Fruit fly (Drosophila melanogaster) whole organism, embryonic: ENCODE results near the gene mts.

Experiments used
- Aef1 ChIP-seq: fragments of 200-800 bp; sonication (Bioruptor generic); IDR thresholded peaks from 3 replicates; pipeline ENCODE4 v1.3.6; 2022; ENCODE audit warnings: missing biosample characterization, missing genetic modification characterization
- C15 ChIP-seq: fragments of 200-800 bp; sonication (Bioruptor generic); IDR thresholded peaks from 3 replicates; pipeline ENCODE4 v1.3.6; 2022; ENCODE audit warnings: missing biosample characterization, missing genetic modification characterization
- CG10366 ChIP-seq: fragments of 200-800 bp; sonication (Bioruptor generic); IDR thresholded peaks from 2 replicates; pipeline ENCODE4 v1.3.6; 2022; ENCODE audit warnings: missing biosample characterization, missing genetic modification characterization
- CG10462 ChIP-seq: fragments of 200-800 bp; sonication (Bioruptor generic); optimal IDR thresholded peaks from 2 replicates; lab custom pipeline; 2016; ENCODE audit warnings: missing biosample characterization, missing genetic modification characterization
- CG11093 ChIP-seq: fragments of 200-800 bp; sonication (Bioruptor generic); IDR thresholded peaks from 3 replicates; pipeline ENCODE4 v1.3.6; 2022; ENCODE audit warnings: missing biosample characterization, missing genetic modification characterization
- CG13624 ChIP-seq: fragments of 200-800 bp; sonication (Bioruptor generic); optimal IDR thresholded peaks from 2 replicates; lab custom pipeline; 2016; ENCODE audit warnings: missing biosample characterization, missing genetic modification characterization
- CG16863 ChIP-seq: fragments of 200-800 bp; sonication (Bioruptor generic); optimal IDR thresholded peaks from 3 replicates; lab custom pipeline; 2016; ENCODE audit warnings: missing biosample characterization, missing genetic modification characterization
- CG43689 ChIP-seq: fragments of 200-800 bp; sonication (Bioruptor generic); IDR thresholded peaks from 2 replicates; pipeline ENCODE4 v1.3.6; 2022; ENCODE audit warnings: missing biosample characterization, missing genetic modification characterization
- CG4424 ChIP-seq: fragments of 200-800 bp; sonication (Bioruptor generic); optimal IDR thresholded peaks from 3 replicates; lab custom pipeline; 2016; ENCODE audit warnings: missing biosample characterization, missing genetic modification characterization
- CG6683 ChIP-seq: fragments of 200-800 bp; sonication (Bioruptor generic); optimal IDR thresholded peaks from 2 replicates; lab custom pipeline; 2017; ENCODE audit warnings: missing biosample characterization, mild to moderate bottlenecking, missing genetic modification characterization, missing genetic modification reagents
- CG7271 ChIP-seq: fragments of 200-800 bp; sonication (Bioruptor generic); optimal IDR thresholded peaks from 2 replicates; lab custom pipeline; 2018; ENCODE audit warnings: missing biosample characterization, mild to moderate bottlenecking, missing genetic modification characterization, moderate library complexity
- CG7963 ChIP-seq: fragments of 200-800 bp; sonication (Bioruptor generic); IDR thresholded peaks from 3 replicates; pipeline ENCODE4 v1.3.6; 2022; ENCODE audit warnings: missing biosample characterization, missing genetic modification characterization; ENCODE audit not compliant: partially characterized antibody
- CG8290 ChIP-seq, 3 experiments: fragments of 200-800 bp; sonication (Bioruptor generic); optimal IDR thresholded peaks; 2 replicates each; lab custom pipeline; 2016 to 2019; ENCODE audit warnings: missing biosample characterization in 3 of 3, missing genetic modification characterization in 3 of 3, mild to moderate bottlenecking in 2 of 3, moderate library complexity in 1 of 3
- CG8478 ChIP-seq: fragments of >200 bp; optimal IDR thresholded peaks from 2 replicates; lab custom pipeline; 2018
- CG9817 ChIP-seq: fragments of 200-800 bp; sonication (Bioruptor generic); optimal IDR thresholded peaks from 2 replicates; lab custom pipeline; 2018; ENCODE audit warnings: missing biosample characterization, mild to moderate bottlenecking, missing genetic modification characterization, moderate library complexity
- Chrac-16 ChIP-seq: fragments of 200-800 bp; sonication (Bioruptor generic); optimal IDR thresholded peaks from 3 replicates; lab custom pipeline; 2016; ENCODE audit warnings: missing biosample characterization, missing genetic modification characterization
- CrebB ChIP-seq: fragments of 200-800 bp; sonication (Bioruptor generic); optimal IDR thresholded peaks from 3 replicates; lab custom pipeline; 2018; ENCODE audit warnings: missing biosample characterization, mild to moderate bottlenecking, missing genetic modification characterization
- D ChIP-seq, 2 experiments: fragments of 200-800 bp in 1 of 2; fragments of >200 bp in 1 of 2; sonication (Bioruptor generic) in 1 of 2; optimal IDR thresholded peaks; 2 replicates in 1 of 2; 3 replicates in 1 of 2; lab custom pipeline; 2017; ENCODE audit warnings: mild to moderate bottlenecking in 1 of 2, missing biosample characterization in 1 of 2, missing genetic modification characterization in 1 of 2, missing genetic modification reagents in 1 of 2
- Dek ChIP-seq: fragments of 200-800 bp; sonication (Bioruptor generic); optimal IDR thresholded peaks from 3 replicates; lab custom pipeline; 2019; ENCODE audit warnings: missing biosample characterization, mild to moderate bottlenecking, missing genetic modification characterization, moderate library complexity
- Drgx ChIP-seq: fragments of 200-800 bp; sonication (Bioruptor generic); IDR thresholded peaks from 2 replicates; pipeline ENCODE4 v1.3.6; 2022; ENCODE audit warnings: missing biosample characterization, missing genetic modification characterization
- Fer1 ChIP-seq: fragments of 200-800 bp; sonication (Bioruptor generic); optimal IDR thresholded peaks from 2 replicates; lab custom pipeline; 2017; ENCODE audit warnings: missing biosample characterization, mild to moderate bottlenecking, missing genetic modification characterization
- HLH54F ChIP-seq: fragments of 200-800 bp; sonication (Bioruptor generic); optimal IDR thresholded peaks from 3 replicates; lab custom pipeline; 2016; ENCODE audit warnings: missing biosample characterization, missing genetic modification characterization
- Hand ChIP-seq: fragments of 200-800 bp; sonication (Bioruptor generic); optimal IDR thresholded peaks from 2 replicates; lab custom pipeline; 2017; ENCODE audit warnings: mild to moderate bottlenecking, missing biosample characterization, missing genetic modification reagents, missing genetic modification characterization
- Kr ChIP-seq: fragments of 200-800 bp; sonication (Bioruptor generic); optimal IDR thresholded peaks from 2 replicates; lab custom pipeline; 2017; ENCODE audit warnings: missing biosample characterization, mild to moderate bottlenecking, missing genetic modification characterization
- Ptx1 ChIP-seq: fragments of 200-800 bp; sonication (Bioruptor generic); IDR thresholded peaks from 2 replicates; pipeline ENCODE4 v1.3.6; 2022; ENCODE audit warnings: missing biosample characterization, missing genetic modification characterization
- Ssrp ChIP-seq: fragments of 200-800 bp; sonication (Bioruptor generic); optimal IDR thresholded peaks from 2 replicates; lab custom pipeline; 2018; ENCODE audit warnings: missing biosample characterization, mild to moderate bottlenecking, missing genetic modification characterization, moderate library complexity
- amos ChIP-seq: fragments of 200-800 bp; sonication (Bioruptor generic); IDR thresholded peaks from 2 replicates; pipeline ENCODE4 v1.3.6; 2022; ENCODE audit warnings: missing biosample characterization, missing genetic modification characterization; ENCODE audit not compliant: partially characterized antibody
- bbx ChIP-seq: fragments of 200-800 bp; sonication (Bioruptor generic); IDR thresholded peaks from 2 replicates; pipeline ENCODE4 v1.3.6; 2022; ENCODE audit warnings: missing biosample characterization, missing genetic modification characterization; ENCODE audit not compliant: partially characterized antibody
- caup ChIP-seq: fragments of 200-800 bp; sonication (Bioruptor generic); optimal IDR thresholded peaks from 3 replicates; lab custom pipeline; 2017; ENCODE audit warnings: missing biosample characterization, mild to moderate bottlenecking, missing genetic modification characterization, moderate library complexity; ENCODE audit not compliant: severe bottlenecking
- chn ChIP-seq: fragments of 200-800 bp; sonication (Bioruptor generic); optimal IDR thresholded peaks from 2 replicates; lab custom pipeline; 2016; ENCODE audit warnings: missing biosample characterization, missing genetic modification characterization
- dan ChIP-seq: fragments of 200-800 bp; sonication (Bioruptor generic); IDR thresholded peaks from 2 replicates; pipeline ENCODE4 v1.3.6; 2022; ENCODE audit warnings: missing biosample characterization, missing genetic modification characterization
- dysf ChIP-seq: fragments of 200-800 bp; sonication (Bioruptor generic); IDR thresholded peaks from 3 replicates; pipeline ENCODE4 v1.3.6; 2022; ENCODE audit warnings: missing biosample characterization, missing genetic modification characterization
- en ChIP-seq: fragments of 200-800 bp; sonication (Bioruptor generic); optimal IDR thresholded peaks from 2 replicates; lab custom pipeline; 2016; ENCODE audit warnings: missing biosample characterization, missing genetic modification characterization
- eve ChIP-seq, 2 experiments: fragments of >200 bp; optimal IDR thresholded peaks; 2 replicates each; lab custom pipeline; 2017; ENCODE audit warnings: missing biosample characterization in 2 of 2, missing genetic modification characterization in 2 of 2
- fd96Cb ChIP-seq: fragments of 200-800 bp; sonication (Bioruptor generic); optimal IDR thresholded peaks from 2 replicates; lab custom pipeline; 2018; ENCODE audit warnings: missing biosample characterization, mild to moderate bottlenecking, missing genetic modification characterization, moderate library complexity
- gcm2 ChIP-seq: fragments of 200-800 bp; sonication (Bioruptor generic); optimal IDR thresholded peaks from 2 replicates; lab custom pipeline; 2016; ENCODE audit warnings: missing biosample characterization, missing genetic modification characterization
- h ChIP-seq: fragments of >200 bp; optimal IDR thresholded peaks from 2 replicates; lab custom pipeline; 2017
- kay ChIP-seq: fragments of 200-800 bp; sonication (Bioruptor generic); optimal IDR thresholded peaks from 2 replicates; lab custom pipeline; 2016; ENCODE audit warnings: missing biosample characterization, missing genetic modification characterization
- knrl ChIP-seq: fragments of 200-800 bp; sonication (Bioruptor generic); IDR thresholded peaks from 3 replicates; pipeline ENCODE4 v1.3.6; 2022; ENCODE audit warnings: missing biosample characterization, missing genetic modification characterization; ENCODE audit not compliant: partially characterized antibody
- nerfin-2 ChIP-seq: fragments of 200-800 bp; sonication (Bioruptor generic); IDR thresholded peaks from 2 replicates; pipeline ENCODE4 v1.3.6; 2022; ENCODE audit warnings: missing biosample characterization, missing genetic modification characterization; ENCODE audit not compliant: partially characterized antibody
- pb ChIP-seq: fragments of 200-800 bp; sonication (Bioruptor generic); optimal IDR thresholded peaks from 3 replicates; lab custom pipeline; 2016; ENCODE audit warnings: missing biosample characterization, missing genetic modification characterization
- pfk ChIP-seq: fragments of 200-800 bp; sonication (Bioruptor generic); optimal IDR thresholded peaks from 2 replicates; lab custom pipeline; 2018; ENCODE audit warnings: missing biosample characterization, mild to moderate bottlenecking, missing genetic modification characterization, moderate library complexity
- prd ChIP-seq, 3 experiments: fragments of >200 bp in 2 of 3; fragments of 200-800 bp in 1 of 3; sonication (Bioruptor generic) in 1 of 3; optimal IDR thresholded peaks in 2 of 3; IDR thresholded peaks in 1 of 3; 2 replicates in 2 of 3; 3 replicates in 1 of 3; pipeline versions ENCODE4 v1.3.6 to Lab custom; 2017 to 2022; ENCODE audit warnings: missing biosample characterization in 1 of 3, missing genetic modification characterization in 1 of 3
- ranshi ChIP-seq: fragments of 200-800 bp; sonication (Bioruptor generic); IDR thresholded peaks from 2 replicates; pipeline ENCODE4 v1.3.6; 2022; ENCODE audit warnings: missing biosample characterization, missing genetic modification characterization
- ro ChIP-seq: fragments of 200-800 bp; sonication (Bioruptor generic); IDR thresholded peaks from 2 replicates; pipeline ENCODE4 v1.3.6; 2022; ENCODE audit warnings: missing biosample characterization, missing genetic modification characterization
- sob ChIP-seq: fragments of 200-800 bp; sonication (Bioruptor generic); IDR thresholded peaks from 2 replicates; pipeline ENCODE4 v1.3.6; 2022; ENCODE audit warnings: missing biosample characterization, missing genetic modification characterization
- stc ChIP-seq: fragments of 200-800 bp; sonication (Bioruptor generic); IDR thresholded peaks from 2 replicates; pipeline ENCODE4 v1.3.6; 2022; ENCODE audit warnings: missing biosample characterization, missing genetic modification characterization
- trh ChIP-seq: fragments of 200-800 bp; sonication (Bioruptor generic); optimal IDR thresholded peaks from 2 replicates; lab custom pipeline; 2016; ENCODE audit warnings: missing biosample characterization, missing genetic modification characterization

The mts gene

DNA sequence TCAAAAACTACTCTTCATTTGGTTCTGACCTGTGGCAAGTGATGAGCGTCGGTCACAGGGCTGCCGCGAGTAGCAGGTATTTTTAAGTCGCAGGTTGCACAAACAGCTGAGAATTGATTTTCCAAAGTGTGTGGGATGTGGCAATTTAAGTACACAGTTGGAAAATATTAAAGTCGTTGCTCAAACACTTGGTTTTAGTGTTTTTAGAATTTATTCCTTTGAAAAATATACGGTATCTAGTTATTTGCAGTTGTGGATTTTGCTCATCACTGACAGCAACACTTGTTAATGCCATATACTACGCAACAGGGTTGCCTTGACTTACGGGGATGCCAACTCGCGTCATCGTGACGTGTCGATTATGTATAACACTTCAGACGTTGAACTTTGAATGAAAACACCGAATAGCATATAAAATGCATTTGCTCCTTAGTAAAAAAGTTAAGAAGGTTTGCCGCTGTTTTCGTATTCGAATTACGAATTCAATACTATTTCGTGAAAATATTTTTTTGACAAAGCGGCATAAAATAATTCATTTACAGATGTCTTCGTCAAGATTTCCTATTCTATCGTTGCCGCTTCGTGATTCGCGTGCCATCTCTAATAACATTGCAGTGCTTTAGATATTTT, 27.5 kb upstream of the mts start, which contains the start of the genes Herp and r2d2 (continued):
- TF ChIP-seq CG43689 (peak; percentile 41; the same call in 1 of the 2 replicates), Drgx (GFP tag; lab: Robert Waterston, UW) (peak; percentile 84), amos (GFP tag; lab: Robert Waterston, UW) (peak; percentile 70; the same call in 1 of the 2 replicates), Chrac-16 (GFP tag; lab: Kevin White, UChicago) (peak; percentile 90), pb (GFP tag; lab: Kevin White, UChicago) (peak; percentile 93), Dek (peak; percentile 89), prd (optimal IDR thresholded peaks at IDR 0.05; lab: Kevin White, UChicago) (no peak), prd (GFP tag; IDR thresholded peaks at IDR 0.05; lab: Robert Waterston, UW) (peak; percentile 92), dan (GFP tag; lab: Robert Waterston, UW) (peak; percentile 55; the same call in 1 of the 2 replicates), Kr (GFP tag; lab: Kevin White, UChicago) (no peak), Hand (GFP tag; lab: Kevin White, UChicago) (peak; percentile 75), CG4424 (GFP tag; lab: Kevin White, UChicago) (peak; percentile 93), trh (GFP tag; lab: Kevin White, UChicago) (peak; percentile 84), HLH54F (GFP tag; lab: Kevin White, UChicago) (peak; percentile 95), D (optimal IDR thresholded peaks at IDR 0.05; lab: Kevin White, UChicago) (no peak), D (GFP tag; optimal IDR thresholded peaks at IDR 0.05; lab: Kevin White, UChicago) (peak; percentile 82), caup (GFP tag; lab: Kevin White, UChicago) (peak; percentile 90), C15 (GFP tag; lab: Robert Waterston, UW) (peak; percentile 83; the same call in 2 of the 3 replicates), bbx (GFP tag; lab: Robert Waterston, UW) (peak; percentile 63), CG10366 (GFP tag; lab: Robert Waterston, UW) (peak; percentile 74), chn (GFP tag; lab: Kevin White, UChicago) (peak; percentile 91), sob (GFP tag; lab: Robert Waterston, UW) (peak; percentile 94), ro (GFP tag; lab: Robert Waterston, UW) (peak; percentile 67), CG11093 (peak; percentile 85; the same call in 2 of the 3 replicates), CG7271 (tag; lab: Kevin White, UChicago) (peak; percentile 62), en (GFP tag; lab: Kevin White, UChicago) (peak; percentile 87), nerfin-2 (GFP tag; lab: Robert Waterston, UW) (no peak), kay (GFP tag; lab: Kevin White, UChicago) (peak; percentile 86), CG7963 (GFP tag; lab: Robert Waterston, UW) (no peak), eve (GFP tag; optimal IDR thresholded peaks at IDR 0.05; lab: Kevin White, UChicago) (peak in 1 of 2 experiments; percentile 88), Fer1 (GFP tag; lab: Kevin White, UChicago) (peak; percentile 91), CG6683 (peak; percentile 62), stc (peak; percentile 72; the same call in 1 of the 2 replicates), pfk (GFP tag; lab: Kevin White, UChicago) (peak; percentile 40), fd96Cb (peak; percentile 81), CG8290 (GFP tag; optimal IDR thresholded peaks at IDR 0.05; lab: Kevin White, UChicago) (peak; percentile 82), CG8290 (tag; optimal IDR thresholded peaks at IDR 0.05; lab: Kevin White, UChicago) (peak; percentile 45 to 90), knrl (peak; percentile 82), CG10462 (peak; percentile 60), h (lab: Kevin White, UChicago) (no peak), dysf (GFP tag; lab: Robert Waterston, UW) (peak; percentile 94), CG16863 (GFP tag; lab: Kevin White, UChicago) (peak; percentile 85), CG13624 (GFP tag; lab: Kevin White, UChicago) (peak; percentile 97), gcm2 (peak; percentile 75), Aef1 (GFP tag; lab: Robert Waterston, UW) (peak; percentile 91), ranshi (GFP tag; lab: Robert Waterston, UW) (peak; percentile 83; the same call in 1 of the 2 replicates), CG8478 (lab: Kevin White, UChicago) (no peak), CrebB (tag; lab: Kevin White, UChicago) (peak; percentile 81), Ssrp (peak; percentile 83), Ptx1 (GFP tag; lab: Robert Waterston, UW) (peak; percentile 91), CG9817 (tag; lab: Kevin White, UChicago) (peak; percentile 92)
